Worm (Caenorhabditis elegans): ENCODE data around the gene F07F6.2.

DNA sequence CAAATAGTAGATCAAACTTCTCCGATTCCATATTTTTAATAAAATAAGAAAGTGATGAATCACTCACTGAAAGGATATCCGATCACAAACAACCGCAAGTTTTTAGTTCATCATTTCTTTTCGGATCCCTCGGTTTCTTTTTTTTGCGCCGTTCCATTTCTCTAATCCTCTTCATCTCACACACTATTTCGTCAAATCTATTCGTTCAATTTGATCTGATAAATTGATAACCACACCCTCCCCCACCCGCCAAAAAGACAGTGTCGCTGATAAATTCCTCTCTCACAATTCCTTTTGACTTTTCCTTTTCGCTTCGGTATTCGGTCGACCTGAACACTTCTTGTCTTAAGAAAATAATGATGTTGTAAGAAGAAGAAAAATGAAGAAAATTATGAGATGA is 29.5 kb downstream of the F07F6.2 start:
- TF ChIP-seq unc-39 (tag; optimal IDR thresholded peaks at IDR 0.05) (no peak), nhr-237 (tag; optimal IDR thresholded peaks at IDR 0.05) (no peak), ztf-11 (tag; optimal IDR thresholded peaks at IDR 0.05) (no peak), unc-120 (tag; optimal IDR thresholded peaks at IDR 0.05; ENCODE audit: poor library complexity, severe bottlenecking) (no peak), ceh-43 (GFP tag; optimal IDR thresholded peaks at IDR 0.05) (no peak), lin-13 (tag; optimal IDR thresholded peaks at IDR 0.05) (no peak), sem-2 (GFP tag; optimal IDR thresholded peaks at IDR 0.05) (no peak), blmp-1 (tag; optimal IDR thresholded peaks at IDR 0.05) (no peak), nhr-76 (tag; optimal IDR thresholded peaks at IDR 0.05) (no peak), snpc-4 (tag; optimal IDR thresholded peaks at IDR 0.05) (no peak), elt-1 (tag; optimal IDR thresholded peaks at IDR 0.05; ENCODE audit: borderline replicate concordance, insufficient read depth) (no peak), ces-1 (GFP tag; optimal IDR thresholded peaks at IDR 0.05) (no peak), nhr-12 (tag; optimal IDR thresholded peaks at IDR 0.05) (no peak), nhr-2 (tag; optimal IDR thresholded peaks at IDR 0.05) (no peak)
